Fruit fly (Drosophila melanogaster) whole organism, embryonic: ENCODE results near the gene Pka-C3.

Source experiments
- C15 ChIP-seq: fragments of 200-800 bp; sonication (Bioruptor generic); IDR thresholded peaks from 3 replicates; pipeline ENCODE4 v1.3.6; 2022; ENCODE audit warnings: missing biosample characterization, missing genetic modification characterization
- CG13894 ChIP-seq: fragments of 200-800 bp; sonication (Bioruptor generic); optimal IDR thresholded peaks from 3 replicates; lab custom pipeline; 2018; ENCODE audit warnings: missing biosample characterization, mild to moderate bottlenecking, missing genetic modification characterization, moderate library complexity
- CG17802 ChIP-seq: fragments of 200-800 bp; sonication (Bioruptor generic); optimal IDR thresholded peaks from 2 replicates; lab custom pipeline; 2018; ENCODE audit warnings: missing biosample characterization, mild to moderate bottlenecking, missing genetic modification characterization, moderate library complexity
- CG17912 ChIP-seq: fragments of 200-800 bp; sonication (Bioruptor generic); optimal IDR thresholded peaks from 2 replicates; lab custom pipeline; 2018; ENCODE audit warnings: missing biosample characterization, mild to moderate bottlenecking, missing genetic modification characterization
- CG4730 ChIP-seq: fragments of 200-800 bp; sonication (Bioruptor generic); IDR thresholded peaks from 2 replicates; pipeline ENCODE4 v1.3.6; 2022; ENCODE audit warnings: missing biosample characterization, missing genetic modification characterization
- CG7786 ChIP-seq: fragments of 200-800 bp; sonication (Bioruptor generic); optimal IDR thresholded peaks from 2 replicates; lab custom pipeline; 2016; ENCODE audit warnings: missing biosample characterization, missing genetic modification characterization
- CTCF ChIP-seq: fragments of 200-800 bp; sonication (Bioruptor generic); optimal IDR thresholded peaks from 2 replicates; lab custom pipeline; 2017; ENCODE audit warnings: missing biosample characterization, mild to moderate bottlenecking, missing genetic modification characterization, moderate library complexity
- Hr78 ChIP-seq, 2 experiments: fragments of 200-800 bp in 1 of 2; fragments of >200 bp in 1 of 2; sonication (Bioruptor generic) in 1 of 2; optimal IDR thresholded peaks; 2 replicates each; lab custom pipeline; 2017 to 2019; ENCODE audit warnings: missing biosample characterization in 2 of 2, missing genetic modification characterization in 2 of 2, mild to moderate bottlenecking in 1 of 2, moderate library complexity in 1 of 2
- MTF-1 ChIP-seq: fragments of 200-800 bp; sonication (Bioruptor generic); optimal IDR thresholded peaks from 2 replicates; lab custom pipeline; 2018; ENCODE audit warnings: missing biosample characterization, mild to moderate bottlenecking, missing genetic modification characterization, borderline replicate concordance
- scrt ChIP-seq: fragments of 200-800 bp; sonication (Bioruptor generic); optimal IDR thresholded peaks from 2 replicates; lab custom pipeline; 2018; ENCODE audit warnings: missing biosample characterization, mild to moderate bottlenecking, missing genetic modification characterization, moderate library complexity
- sr ChIP-seq: fragments of 200-800 bp; sonication (Bioruptor generic); IDR thresholded peaks from 3 replicates; pipeline ENCODE4 v1.3.6; 2022; ENCODE audit warnings: missing biosample characterization, missing genetic modification characterization
- vfl ChIP-seq: fragments of 200-800 bp; sonication (Bioruptor generic); optimal IDR thresholded peaks from 2 replicates; lab custom pipeline; 2016; ENCODE audit warnings: missing biosample characterization, missing genetic modification characterization

DNA sequence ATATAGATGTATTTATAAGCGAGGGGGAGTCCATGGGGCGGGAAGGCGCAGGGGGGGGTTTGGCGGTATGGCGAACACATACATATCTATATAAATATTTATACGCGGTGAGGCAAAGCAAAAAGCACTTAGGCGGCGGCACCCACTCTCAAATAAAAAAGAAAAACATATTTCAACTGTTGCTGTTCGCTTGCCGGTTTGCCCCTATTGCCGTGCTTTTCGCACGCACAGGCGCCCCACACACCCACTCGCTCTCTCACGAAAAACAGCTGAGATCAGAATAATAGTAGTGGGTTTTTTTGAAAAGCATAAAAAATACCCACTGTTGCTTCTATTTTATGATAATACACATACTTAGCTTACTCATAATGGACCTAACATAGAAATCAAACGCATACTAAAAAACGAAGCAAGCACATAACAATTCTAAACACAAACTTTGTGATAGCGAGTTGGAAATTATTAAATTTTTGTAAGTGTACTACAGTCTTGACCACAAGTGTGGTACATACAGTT lies 46.6 kb upstream of the Pka-C3 start:
- TF ChIP-seq CG13894 (tag; lab: Kevin White, UChicago) (peak; percentile 92), sr (GFP tag; lab: Robert Waterston, UW) (peak; percentile 97), C15 (GFP tag; lab: Robert Waterston, UW) (0 out of 3 replicates have a peak, but pooled peaks have one; percentile 58), CTCF (GFP tag; lab: Kevin White, UChicago) (no peak), MTF-1 (GFP tag; lab: Kevin White, UChicago) (no peak), CG17912 (GFP tag; lab: Kevin White, UChicago) (no peak), CG4730 (GFP tag; lab: Robert Waterston, UW) (peak; percentile 46; the same call in 1 of the 2 replicates), CG7786 (GFP tag; lab: Kevin White, UChicago) (peak; percentile 84), Hr78 (GFP tag; optimal IDR thresholded peaks at IDR 0.05; lab: Kevin White, UChicago) (peak in 1 of 2 experiments; percentile 33), CG17802 (tag; lab: Kevin White, UChicago) (no peak), scrt (GFP tag; lab: Kevin White, UChicago) (peak; percentile 87), vfl (GFP tag; lab: Kevin White, UChicago) (peak; percentile 65)
